Fruit fly (Drosophila melanogaster) whole organism, embryonic: ENCODE data around the gene Rab9.
A peak's percentile ranks its signal among the peaks of the same experiment; 100 is the strongest.

ENCODE experiments used
- Ada2b ChIP-seq: fragments of 200-800 bp; sonication (Bioruptor generic); IDR thresholded peaks from 2 replicates; pipeline ENCODE4 v1.3.6; 2022; ENCODE audit warnings: missing biosample characterization, missing genetic modification characterization
- CG10959 ChIP-seq: fragments of 200-800 bp; sonication (Bioruptor generic); IDR thresholded peaks from 2 replicates; pipeline ENCODE4 v1.3.6; 2022; ENCODE audit warnings: missing biosample characterization, missing genetic modification characterization
- CG10979 ChIP-seq: fragments of 200-800 bp; sonication (Bioruptor generic); optimal IDR thresholded peaks from 2 replicates; lab custom pipeline; 2018; ENCODE audit warnings: missing biosample characterization, mild to moderate bottlenecking, missing genetic modification characterization, moderate library complexity
- CG11723 ChIP-seq: fragments of 200-800 bp; sonication (Bioruptor generic); optimal IDR thresholded peaks from 2 replicates; lab custom pipeline; 2017; ENCODE audit warnings: missing biosample characterization, mild to moderate bottlenecking, missing genetic modification characterization
- CG12769 ChIP-seq: fragments of 200-800 bp; sonication (Bioruptor generic); optimal IDR thresholded peaks from 2 replicates; lab custom pipeline; 2019; ENCODE audit warnings: missing biosample characterization, mild to moderate bottlenecking, missing genetic modification characterization, moderate library complexity
- CG13296 ChIP-seq: fragments of 200-800 bp; sonication (Bioruptor generic); optimal IDR thresholded peaks from 3 replicates; lab custom pipeline; 2018; ENCODE audit warnings: missing biosample characterization, mild to moderate bottlenecking, missing genetic modification characterization
- CG13894 ChIP-seq: fragments of 200-800 bp; sonication (Bioruptor generic); optimal IDR thresholded peaks from 3 replicates; lab custom pipeline; 2018; ENCODE audit warnings: missing biosample characterization, mild to moderate bottlenecking, missing genetic modification characterization, moderate library complexity
- CG14441 ChIP-seq: fragments of 200-800 bp; sonication (Bioruptor generic); IDR thresholded peaks from 2 replicates; pipeline ENCODE4 v1.3.6; 2022; ENCODE audit warnings: missing biosample characterization, missing genetic modification characterization
- CG14710 ChIP-seq: fragments of 200-800 bp; sonication (Bioruptor generic); optimal IDR thresholded peaks from 3 replicates; lab custom pipeline; 2019; ENCODE audit warnings: missing biosample characterization, mild to moderate bottlenecking, missing genetic modification characterization, moderate library complexity
- CG15073 ChIP-seq: fragments of 200-800 bp; sonication (Bioruptor generic); optimal IDR thresholded peaks from 2 replicates; lab custom pipeline; 2016; ENCODE audit warnings: missing biosample characterization, missing genetic modification characterization
- CG31365 ChIP-seq: fragments of 200-800 bp; sonication (Bioruptor generic); optimal IDR thresholded peaks from 2 replicates; lab custom pipeline; 2018; ENCODE audit warnings: missing biosample characterization, mild to moderate bottlenecking, missing genetic modification characterization
- CG3407 ChIP-seq: fragments of 200-800 bp; sonication (Bioruptor generic); optimal IDR thresholded peaks from 2 replicates; lab custom pipeline; 2018; ENCODE audit warnings: missing biosample characterization, mild to moderate bottlenecking, missing genetic modification characterization
- CG34376 ChIP-seq: fragments of 200-800 bp; sonication (Bioruptor generic); optimal IDR thresholded peaks from 2 replicates; lab custom pipeline; 2018; ENCODE audit warnings: missing biosample characterization, mild to moderate bottlenecking, missing genetic modification characterization
- CG4282 ChIP-seq: fragments of 200-800 bp; sonication (Bioruptor generic); optimal IDR thresholded peaks from 2 replicates; lab custom pipeline; 2016; ENCODE audit warnings: missing biosample characterization, missing genetic modification characterization
- CG4730 ChIP-seq: fragments of 200-800 bp; sonication (Bioruptor generic); IDR thresholded peaks from 2 replicates; pipeline ENCODE4 v1.3.6; 2022; ENCODE audit warnings: missing biosample characterization, missing genetic modification characterization
- CG6175 ChIP-seq: fragments of 200-800 bp; sonication (Bioruptor generic); IDR thresholded peaks from 3 replicates; pipeline ENCODE4 v1.3.6; 2022; ENCODE audit warnings: missing biosample characterization, missing genetic modification characterization
- CG6272 ChIP-seq: fragments of 200-800 bp; sonication (Bioruptor generic); IDR thresholded peaks from 2 replicates; pipeline ENCODE4 v1.3.6; 2022; ENCODE audit warnings: missing biosample characterization, missing genetic modification characterization
- CG6791 ChIP-seq: fragments of 200-800 bp; sonication (Bioruptor generic); IDR thresholded peaks from 3 replicates; pipeline ENCODE4 v1.3.6; 2022; ENCODE audit warnings: missing biosample characterization, missing genetic modification characterization; ENCODE audit not compliant: partially characterized antibody
- CG6813 ChIP-seq: fragments of 200-800 bp; sonication (Bioruptor generic); optimal IDR thresholded peaks from 2 replicates; lab custom pipeline; 2017; ENCODE audit warnings: missing biosample characterization, missing genetic modification characterization, mild to moderate bottlenecking, moderate library complexity, missing genetic modification reagents
- CG8765 ChIP-seq: fragments of 200-800 bp; sonication (Bioruptor generic); IDR thresholded peaks from 2 replicates; pipeline ENCODE4 v1.3.6; 2022; ENCODE audit warnings: missing biosample characterization, missing genetic modification characterization
- CG9609 ChIP-seq: fragments of 200-800 bp; sonication (Bioruptor generic); optimal IDR thresholded peaks from 3 replicates; lab custom pipeline; 2016; ENCODE audit warnings: missing biosample characterization, missing genetic modification characterization
- Dbx ChIP-seq: fragments of 200-800 bp; sonication (Bioruptor generic); IDR thresholded peaks from 3 replicates; pipeline ENCODE4 v1.3.6; 2022; ENCODE audit warnings: missing biosample characterization, missing genetic modification characterization
- Doc2 ChIP-seq: fragments of 200-800 bp; sonication (Bioruptor generic); IDR thresholded peaks from 2 replicates; pipeline ENCODE4 v1.3.6; 2022; ENCODE audit warnings: missing biosample characterization, missing genetic modification characterization
- E2f1 ChIP-seq: fragments of 200-800 bp; sonication (Bioruptor generic); IDR thresholded peaks from 2 replicates; pipeline ENCODE4 v1.3.6; 2022; ENCODE audit warnings: missing biosample characterization, missing genetic modification characterization
- HLHmδ ChIP-seq: fragments of 200-800 bp; sonication (Bioruptor generic); optimal IDR thresholded peaks from 2 replicates; lab custom pipeline; 2018; ENCODE audit warnings: missing biosample characterization, mild to moderate bottlenecking, missing genetic modification characterization, moderate library complexity
- MBD-R2 ChIP-seq: fragments of 200-800 bp; sonication (Bioruptor generic); IDR thresholded peaks from 2 replicates; pipeline ENCODE4 v1.3.6; 2022; ENCODE audit warnings: missing biosample characterization, missing genetic modification characterization
- MTF-1 ChIP-seq: fragments of 200-800 bp; sonication (Bioruptor generic); optimal IDR thresholded peaks from 2 replicates; lab custom pipeline; 2018; ENCODE audit warnings: missing biosample characterization, mild to moderate bottlenecking, missing genetic modification characterization, borderline replicate concordance
- Myb ChIP-seq: fragments of 200-800 bp; sonication (Bioruptor generic); optimal IDR thresholded peaks from 2 replicates; lab custom pipeline; 2016; ENCODE audit warnings: missing biosample characterization, missing genetic modification characterization
- Sox100B ChIP-seq: fragments of 200-800 bp; sonication (Bioruptor generic); optimal IDR thresholded peaks from 3 replicates; lab custom pipeline; 2018; ENCODE audit warnings: missing biosample characterization, mild to moderate bottlenecking, missing genetic modification characterization
- TFAM ChIP-seq: fragments of 200-800 bp; sonication (Bioruptor generic); optimal IDR thresholded peaks from 2 replicates; lab custom pipeline; 2017; ENCODE audit warnings: missing biosample characterization, missing genetic modification characterization, inconsistent platforms
- Xrp1 ChIP-seq: fragments of 200-800 bp; sonication (Bioruptor generic); IDR thresholded peaks from 2 replicates; pipeline ENCODE4 v1.3.6; 2022; ENCODE audit warnings: missing biosample characterization, missing genetic modification characterization
- ac ChIP-seq: fragments of 200-800 bp; sonication (Bioruptor generic); optimal IDR thresholded peaks from 3 replicates; lab custom pipeline; 2017; ENCODE audit warnings: missing biosample characterization, mild to moderate bottlenecking, missing genetic modification characterization
- cad ChIP-seq: fragments of >200 bp; optimal IDR thresholded peaks from 2 replicates; lab custom pipeline; 2017; ENCODE audit warnings: missing biosample characterization, missing genetic modification characterization
- croc ChIP-seq: fragments of 200-800 bp; sonication (Bioruptor generic); conservative IDR thresholded peaks from 3 replicates; pipeline ENCODE4 v1.3.6; 2022; ENCODE audit warnings: missing biosample characterization, missing genetic modification characterization
- eve ChIP-seq, 2 experiments: fragments of >200 bp; optimal IDR thresholded peaks; 2 replicates each; lab custom pipeline; 2017; ENCODE audit warnings: missing biosample characterization in 2 of 2, missing genetic modification characterization in 2 of 2
- grau ChIP-seq: fragments of 200-800 bp; optimal IDR thresholded peaks from 3 replicates; lab custom pipeline; 2019; ENCODE audit warnings: missing biosample characterization, mild to moderate bottlenecking, missing genetic modification characterization, moderate library complexity
- gsb-n ChIP-seq: fragments of 200-800 bp; sonication (Bioruptor generic); optimal IDR thresholded peaks from 3 replicates; lab custom pipeline; 2018; ENCODE audit warnings: missing biosample characterization, mild to moderate bottlenecking, missing genetic modification characterization
- ham ChIP-seq: fragments of 200-800 bp; sonication (Bioruptor generic); IDR thresholded peaks from 2 replicates; pipeline ENCODE4 v1.3.6; 2022; ENCODE audit warnings: missing biosample characterization, missing genetic modification characterization
- inv ChIP-seq: fragments of 200-800 bp; sonication (Bioruptor generic); IDR thresholded peaks from 2 replicates; pipeline ENCODE4 v1.3.6; 2022; ENCODE audit warnings: missing biosample characterization, missing genetic modification characterization; ENCODE audit not compliant: partially characterized antibody
- klu ChIP-seq: fragments of 200-800 bp; sonication (Bioruptor generic); IDR thresholded peaks from 2 replicates; pipeline ENCODE4 v1.3.6; 2022; ENCODE audit warnings: missing biosample characterization, missing genetic modification characterization
- kni ChIP-seq: fragments of 200-800 bp; sonication (Bioruptor generic); optimal IDR thresholded peaks from 3 replicates; lab custom pipeline; 2017; ENCODE audit warnings: mild to moderate bottlenecking, missing biosample characterization, missing genetic modification reagents, missing genetic modification characterization
- lab ChIP-seq: fragments of 200-800 bp; sonication (Bioruptor generic); optimal IDR thresholded peaks from 3 replicates; lab custom pipeline; 2017; ENCODE audit warnings: missing biosample characterization, missing genetic modification characterization, mild to moderate bottlenecking, moderate library complexity, missing genetic modification reagents
- maf-S ChIP-seq: fragments of 200-800 bp; sonication (Bioruptor generic); optimal IDR thresholded peaks from 2 replicates; lab custom pipeline; 2016; ENCODE audit warnings: missing biosample characterization, missing genetic modification characterization
- mirr ChIP-seq: fragments of 200-800 bp; sonication (Bioruptor generic); optimal IDR thresholded peaks from 3 replicates; lab custom pipeline; 2018; ENCODE audit warnings: missing biosample characterization, mild to moderate bottlenecking, missing genetic modification characterization
- p53 ChIP-seq: fragments of 200-800 bp; sonication (Bioruptor generic); optimal IDR thresholded peaks from 2 replicates; lab custom pipeline; 2016; ENCODE audit warnings: missing biosample characterization, missing genetic modification characterization
- pnt ChIP-seq: fragments of 200-800 bp; sonication (Bioruptor generic); optimal IDR thresholded peaks from 3 replicates; lab custom pipeline; 2016; ENCODE audit warnings: missing biosample characterization, missing genetic modification characterization
- slp2 ChIP-seq: fragments of 200-800 bp; sonication (Bioruptor generic); optimal IDR thresholded peaks from 2 replicates; lab custom pipeline; 2016; ENCODE audit warnings: missing biosample characterization, missing genetic modification characterization
- tll ChIP-seq, 2 experiments: fragments of 200-800 bp in 1 of 2; fragments of >200 bp in 1 of 2; sonication (Bioruptor generic) in 1 of 2; optimal IDR thresholded peaks; 2 replicates each; lab custom pipeline; 2017 to 2019; ENCODE audit warnings: missing biosample characterization in 2 of 2, missing genetic modification characterization in 2 of 2, mild to moderate bottlenecking in 1 of 2, moderate library complexity in 1 of 2
- zen ChIP-seq: fragments of 200-800 bp; sonication (Bioruptor generic); optimal IDR thresholded peaks from 3 replicates; lab custom pipeline; 2018; ENCODE audit warnings: missing biosample characterization, mild to moderate bottlenecking, missing genetic modification characterization, moderate library complexity

Rab9 gene

DNA sequence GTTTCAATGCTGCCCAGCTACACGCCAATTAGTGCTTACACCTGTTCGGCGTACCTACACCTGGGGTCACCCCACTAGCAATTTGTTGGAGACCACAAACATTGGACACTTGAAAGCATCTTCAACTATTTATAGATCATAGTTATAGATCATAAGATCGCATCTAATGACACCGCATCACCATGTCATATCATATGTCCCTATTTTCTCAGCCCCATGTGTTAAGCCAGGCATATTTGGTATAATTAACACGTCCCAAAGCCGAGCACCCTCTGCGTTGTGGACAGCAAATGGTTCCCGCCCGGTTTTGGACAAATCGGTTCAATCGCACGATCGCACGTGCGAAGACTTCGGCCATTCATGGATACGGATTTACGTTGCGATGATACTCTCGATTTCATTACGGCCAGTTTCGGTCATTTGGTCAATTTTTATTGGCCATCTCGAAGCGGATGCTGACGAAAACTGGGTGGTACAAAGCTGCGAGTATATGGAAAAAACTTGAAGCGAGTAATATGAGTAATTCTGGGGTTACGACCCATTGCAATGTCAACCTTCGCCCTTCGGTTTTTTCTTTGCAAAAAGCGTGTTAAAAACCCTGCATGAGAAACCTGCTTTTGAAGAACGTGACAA lies 7.3 kb downstream of the Rab9 start (continued):
- TF ChIP-seq tll (GFP tag; optimal IDR thresholded peaks at IDR 0.05; lab: Kevin White, UChicago) (no peak), CG10979 (tag; lab: Kevin White, UChicago) (peak; percentile 73), p53 (GFP tag; lab: Kevin White, UChicago) (peak; percentile 49), Xrp1 (GFP tag; lab: Robert Waterston, UW) (peak; percentile 80), E2f1 (peak; percentile 27; the same call in 1 of the 2 replicates), CG13894 (no peak), slp2 (GFP tag; lab: Kevin White, UChicago) (peak; percentile 61), MTF-1 (GFP tag; lab: Kevin White, UChicago) (peak; percentile 27), Dbx (peak; percentile 89), TFAM (GFP tag; lab: Kevin White, UChicago) (no peak), CG6813 (peak; percentile 33), CG11723 (peak; percentile 79), MBD-R2 (peak; percentile 84), mirr (GFP tag; lab: Kevin White, UChicago) (peak; percentile 78), CG14441 (GFP tag; lab: Robert Waterston, UW) (peak; percentile 79), CG10959 (GFP tag; lab: Robert Waterston, UW) (peak; percentile 44; the same call in 1 of the 2 replicates), CG15073 (no peak), CG31365 (tag; lab: Kevin White, UChicago) (peak; percentile 63), CG4282 (GFP tag; lab: Kevin White, UChicago) (no peak), HLHmδ (GFP tag; lab: Kevin White, UChicago) (no peak), pnt (peak; percentile 86), CG4730 (GFP tag; lab: Robert Waterston, UW) (0 out of 2 replicates have a peak, but pooled peaks have one; percentile 19), Doc2 (GFP tag; lab: Robert Waterston, UW) (no peak), ham (GFP tag; lab: Robert Waterston, UW) (no peak), CG3407 (GFP tag; lab: Kevin White, UChicago) (peak; percentile 61), CG6791 (GFP tag; lab: Robert Waterston, UW) (no peak), ac (GFP tag; lab: Kevin White, UChicago) (peak; percentile 25), CG8765 (GFP tag; lab: Robert Waterston, UW) (no peak), gsb-n (tag; lab: Kevin White, UChicago) (peak; percentile 89), maf-S (GFP tag; lab: Kevin White, UChicago) (peak; percentile 89), CG9609 (GFP tag; lab: Kevin White, UChicago) (peak; percentile 56), CG13296 (peak; percentile 56), CG6272 (GFP tag; lab: Robert Waterston, UW) (peak; percentile 44; the same call in 1 of the 2 replicates), CG14710 (tag; lab: Kevin White, UChicago) (peak; percentile 14), grau (tag; lab: Kevin White, UChicago) (peak; percentile 83), lab (GFP tag; lab: Kevin White, UChicago) (peak; percentile 87), CG34376 (GFP tag; lab: Kevin White, UChicago) (no peak), zen (tag; lab: Kevin White, UChicago) (no peak), kni (GFP tag; lab: Kevin White, UChicago) (peak; percentile 87), eve (GFP tag; optimal IDR thresholded peaks at IDR 0.05; lab: Kevin White, UChicago) (no peak), croc (GFP tag; lab: Robert Waterston, UW) (peak; percentile 45; the same call in 2 of the 3 replicates), Ada2b (peak; percentile 94), cad (GFP tag; lab: Kevin White, UChicago) (no peak), Sox100B (GFP tag; lab: Kevin White, UChicago) (peak; percentile 65), CG12769 (tag; lab: Kevin White, UChicago) (peak; percentile 99), inv (GFP tag; lab: Robert Waterston, UW) (no peak), Myb (peak; percentile 43), CG6175 (no peak), klu (GFP tag; lab: Robert Waterston, UW) (peak; percentile 32; the same call in 1 of the 2 replicates)
